Worm (Caenorhabditis elegans): ENCODE measurements around the gene lron-3.

DNA sequence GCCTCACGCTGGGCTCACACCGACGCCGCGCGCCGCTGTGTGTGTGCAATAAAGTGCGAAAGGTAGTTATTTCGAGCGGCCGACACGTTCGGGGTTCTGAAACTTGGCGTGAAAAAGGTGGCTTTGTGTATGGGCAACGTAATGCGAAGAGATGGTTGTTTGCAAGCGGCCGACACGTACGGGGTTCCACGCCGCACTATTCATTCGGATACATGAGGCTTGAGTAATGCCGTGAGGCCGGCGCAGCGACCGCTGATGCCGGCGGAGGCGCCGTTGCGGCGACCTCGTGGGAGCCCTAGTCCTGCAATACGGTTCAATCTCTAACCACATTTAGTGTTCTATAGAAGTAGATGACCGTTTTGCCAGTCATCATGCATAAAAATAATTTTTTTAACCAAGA lies 36.3 kb upstream of the lron-3 start:
- no peak for TF ChIP-seq unc-39 (tag; optimal IDR thresholded peaks at IDR 0.05)
- TF ChIP-seq blmp-1 (tag; optimal IDR thresholded peaks at IDR 0.05; ENCODE audit: insufficient read depth): no peak
- no peak for TF ChIP-seq nhr-11 (tag; optimal IDR thresholded peaks at IDR 0.05)
- TF ChIP-seq zag-1 (tag; optimal IDR thresholded peaks at IDR 0.05): no peak
- TF ChIP-seq lin-13 (GFP tag; optimal IDR thresholded peaks at IDR 0.05): no peak
- TF ChIP-seq nhr-21 (tag; optimal IDR thresholded peaks at IDR 0.05): no peak

Measured in whole organism, L2 larva.